Fruit fly (Drosophila melanogaster) whole organism, embryonic: ENCODE data around the gene CheB38b.

Experiments
- Adf1 ChIP-seq: fragments of 200-800 bp; sonication (Bioruptor generic); IDR thresholded peaks from 2 replicates; pipeline ENCODE4 v1.3.6; 2022; ENCODE audit warnings: missing biosample characterization, missing genetic modification characterization
- CG11085 ChIP-seq: fragments of 200-800 bp; sonication (Bioruptor generic); IDR thresholded peaks from 2 replicates; pipeline ENCODE4 v1.3.6; 2022; ENCODE audit warnings: missing biosample characterization, missing genetic modification characterization
- CG12219 ChIP-seq: fragments of 200-800 bp; sonication (Bioruptor generic); optimal IDR thresholded peaks from 3 replicates; lab custom pipeline; 2018; ENCODE audit warnings: missing biosample characterization, mild to moderate bottlenecking, missing genetic modification characterization
- CG1233 ChIP-seq: fragments of 200-800 bp; sonication (Bioruptor generic); optimal IDR thresholded peaks from 4 replicates; lab custom pipeline; 2018; ENCODE audit warnings: missing biosample characterization, mild to moderate bottlenecking, missing genetic modification characterization
- CG12942 ChIP-seq: fragments of 200-800 bp; sonication (Bioruptor generic); optimal IDR thresholded peaks from 3 replicates; lab custom pipeline; 2016; ENCODE audit warnings: missing biosample characterization, missing genetic modification characterization
- CG13287 ChIP-seq: fragments of 200-800 bp; sonication (Bioruptor generic); IDR thresholded peaks from 2 replicates; pipeline ENCODE4 v1.3.6; 2022; ENCODE audit warnings: missing biosample characterization, missing genetic modification characterization; ENCODE audit not compliant: partially characterized antibody
- CG13296 ChIP-seq: fragments of 200-800 bp; sonication (Bioruptor generic); optimal IDR thresholded peaks from 3 replicates; lab custom pipeline; 2018; ENCODE audit warnings: missing biosample characterization, mild to moderate bottlenecking, missing genetic modification characterization
- CG14014 ChIP-seq: fragments of 200-800 bp; sonication (Bioruptor generic); IDR thresholded peaks from 2 replicates; pipeline ENCODE4 v1.3.6; 2022; ENCODE audit warnings: missing biosample characterization, missing genetic modification characterization
- CG1529 ChIP-seq: fragments of 200-800 bp; sonication (Bioruptor generic); optimal IDR thresholded peaks from 3 replicates; lab custom pipeline; 2018; ENCODE audit warnings: missing biosample characterization, missing genetic modification characterization
- CG15696 ChIP-seq: fragments of 200-800 bp; sonication (Bioruptor generic); optimal IDR thresholded peaks from 2 replicates; lab custom pipeline; 2019; ENCODE audit warnings: missing biosample characterization, mild to moderate bottlenecking, missing genetic modification characterization, moderate library complexity
- CG17186 ChIP-seq: fragments of 200-800 bp; sonication (Bioruptor generic); optimal IDR thresholded peaks from 3 replicates; lab custom pipeline; 2017; ENCODE audit warnings: missing biosample characterization, missing genetic modification reagents, missing genetic modification characterization
- CG17612 ChIP-seq: fragments of 200-800 bp; sonication (Bioruptor generic); IDR thresholded peaks from 2 replicates; pipeline ENCODE4 v1.3.6; 2022; ENCODE audit warnings: missing biosample characterization, missing genetic modification characterization
- CG17912 ChIP-seq: fragments of 200-800 bp; sonication (Bioruptor generic); optimal IDR thresholded peaks from 2 replicates; lab custom pipeline; 2018; ENCODE audit warnings: missing biosample characterization, mild to moderate bottlenecking, missing genetic modification characterization
- CG18011 ChIP-seq: fragments of 200-800 bp; sonication (Bioruptor generic); optimal IDR thresholded peaks from 2 replicates; lab custom pipeline; 2017; ENCODE audit warnings: missing biosample characterization, missing genetic modification characterization, mild to moderate bottlenecking, moderate library complexity, missing genotype
- CG32772 ChIP-seq: fragments of 200-800 bp; sonication (Bioruptor generic); IDR thresholded peaks from 2 replicates; pipeline ENCODE4 v1.3.6; 2022; ENCODE audit warnings: missing biosample characterization, missing genetic modification characterization
- CG8765 ChIP-seq: fragments of 200-800 bp; sonication (Bioruptor generic); IDR thresholded peaks from 2 replicates; pipeline ENCODE4 v1.3.6; 2022; ENCODE audit warnings: missing biosample characterization, missing genetic modification characterization
- CG8944 ChIP-seq: fragments of 200-800 bp; sonication (Bioruptor generic); optimal IDR thresholded peaks from 3 replicates; lab custom pipeline; 2016; ENCODE audit warnings: missing biosample characterization, missing genetic modification characterization
- Dek ChIP-seq: fragments of 200-800 bp; sonication (Bioruptor generic); optimal IDR thresholded peaks from 3 replicates; lab custom pipeline; 2019; ENCODE audit warnings: missing biosample characterization, mild to moderate bottlenecking, missing genetic modification characterization, moderate library complexity
- Doc3 ChIP-seq: fragments of 200-800 bp; sonication (Bioruptor generic); IDR thresholded peaks from 3 replicates; pipeline ENCODE4 v1.3.6; 2022; ENCODE audit warnings: missing biosample characterization, missing genetic modification characterization; ENCODE audit not compliant: partially characterized antibody
- Fer3 ChIP-seq: fragments of 200-800 bp; sonication (Bioruptor generic); optimal IDR thresholded peaks from 2 replicates; lab custom pipeline; 2018; ENCODE audit warnings: missing biosample characterization, mild to moderate bottlenecking, missing genetic modification characterization, moderate library complexity
- GATAe ChIP-seq: fragments of 200-800 bp; sonication (Bioruptor generic); conservative IDR thresholded peaks from 2 replicates; pipeline ENCODE4 v1.3.6; 2022; ENCODE audit warnings: missing biosample characterization, missing genetic modification characterization
- HLH4C ChIP-seq: fragments of 200-800 bp; sonication (Bioruptor generic); IDR thresholded peaks from 3 replicates; pipeline ENCODE4 v1.3.6; 2022; ENCODE audit warnings: missing biosample characterization, missing genetic modification characterization; ENCODE audit not compliant: partially characterized antibody
- HmgD ChIP-seq: fragments of 200-800 bp; sonication (Bioruptor generic); optimal IDR thresholded peaks from 3 replicates; lab custom pipeline; 2016; ENCODE audit warnings: missing biosample characterization, missing genetic modification characterization
- Hr3 ChIP-seq: fragments of 200-800 bp; sonication (Bioruptor generic); optimal IDR thresholded peaks from 3 replicates; lab custom pipeline; 2016; ENCODE audit warnings: missing biosample characterization, missing genetic modification characterization
- Med ChIP-seq: fragments of 200-800 bp; sonication (Bioruptor generic); peaks from one replicate; lab custom pipeline; 2016; ENCODE audit warnings: missing biosample characterization, missing genetic modification characterization, mild to moderate bottlenecking, inconsistent platforms, moderate library complexity
- Meics ChIP-seq: fragments of 200-800 bp; sonication (Bioruptor generic); optimal IDR thresholded peaks from 2 replicates; lab custom pipeline; 2017; ENCODE audit warnings: missing biosample characterization, mild to moderate bottlenecking, missing genetic modification characterization
- Ptx1 ChIP-seq: fragments of 200-800 bp; sonication (Bioruptor generic); IDR thresholded peaks from 2 replicates; pipeline ENCODE4 v1.3.6; 2022; ENCODE audit warnings: missing biosample characterization, missing genetic modification characterization
- Trl ChIP-seq, 3 experiments: fragments of >200 bp in 2 of 3; fragments of 200-800 bp in 1 of 3; sonication (Bioruptor generic) in 1 of 3; optimal IDR thresholded peaks; 2 replicates in 1 of 3; 3 replicates in 2 of 3; lab custom pipeline; 2016 to 2017; ENCODE audit warnings: missing biosample characterization in 1 of 3, missing genetic modification characterization in 1 of 3
- Xbp1 ChIP-seq: fragments of 200-800 bp; sonication (Bioruptor generic); optimal IDR thresholded peaks from 3 replicates; lab custom pipeline; 2016; ENCODE audit warnings: missing biosample characterization, mild to moderate bottlenecking, missing genetic modification characterization
- bcd ChIP-seq: fragments of 200-800 bp; sonication (Bioruptor generic); optimal IDR thresholded peaks from 2 replicates; lab custom pipeline; 2017; ENCODE audit warnings: missing biosample characterization, mild to moderate bottlenecking, missing genetic modification characterization
- bsh ChIP-seq, 2 experiments: fragments of 200-800 bp; sonication (Bioruptor generic); optimal IDR thresholded peaks; 2 replicates each; lab custom pipeline; 2017 to 2018; ENCODE audit warnings: mild to moderate bottlenecking in 2 of 2, missing biosample characterization in 2 of 2, missing genetic modification characterization in 2 of 2, moderate library complexity in 1 of 2
- chn ChIP-seq: fragments of 200-800 bp; sonication (Bioruptor generic); optimal IDR thresholded peaks from 2 replicates; lab custom pipeline; 2016; ENCODE audit warnings: missing biosample characterization, missing genetic modification characterization
- croc ChIP-seq: fragments of 200-800 bp; sonication (Bioruptor generic); conservative IDR thresholded peaks from 3 replicates; pipeline ENCODE4 v1.3.6; 2022; ENCODE audit warnings: missing biosample characterization, missing genetic modification characterization
- fd102C ChIP-seq: fragments of 200-800 bp; sonication (Bioruptor generic); optimal IDR thresholded peaks from 2 replicates; lab custom pipeline; 2018; ENCODE audit warnings: missing biosample characterization, mild to moderate bottlenecking, missing genetic modification characterization, moderate library complexity
- fd96Cb ChIP-seq: fragments of 200-800 bp; sonication (Bioruptor generic); optimal IDR thresholded peaks from 2 replicates; lab custom pipeline; 2018; ENCODE audit warnings: missing biosample characterization, mild to moderate bottlenecking, missing genetic modification characterization, moderate library complexity
- gsb-n ChIP-seq: fragments of 200-800 bp; sonication (Bioruptor generic); optimal IDR thresholded peaks from 3 replicates; lab custom pipeline; 2018; ENCODE audit warnings: missing biosample characterization, mild to moderate bottlenecking, missing genetic modification characterization
- jigr1 ChIP-seq: fragments of 200-800 bp; sonication (Bioruptor generic); IDR thresholded peaks from 3 replicates; pipeline ENCODE4 v1.3.6; 2022; ENCODE audit warnings: missing biosample characterization, missing genetic modification characterization
- lov ChIP-seq, 2 experiments: fragments of 200-800 bp in 1 of 2; fragments of >200 bp in 1 of 2; sonication (Bioruptor generic) in 1 of 2; IDR thresholded peaks in 1 of 2; optimal IDR thresholded peaks in 1 of 2; 2 replicates in 1 of 2; 3 replicates in 1 of 2; pipeline versions ENCODE4 v1.3.6 to Lab custom; 2017 to 2022; ENCODE audit warnings: missing biosample characterization in 1 of 2, missing genetic modification characterization in 1 of 2
- maf-S ChIP-seq: fragments of 200-800 bp; sonication (Bioruptor generic); optimal IDR thresholded peaks from 2 replicates; lab custom pipeline; 2016; ENCODE audit warnings: missing biosample characterization, missing genetic modification characterization
- mirr ChIP-seq: fragments of 200-800 bp; sonication (Bioruptor generic); optimal IDR thresholded peaks from 3 replicates; lab custom pipeline; 2018; ENCODE audit warnings: missing biosample characterization, mild to moderate bottlenecking, missing genetic modification characterization
- pum ChIP-seq: fragments of 200-800 bp; sonication (Bioruptor generic); optimal IDR thresholded peaks from 2 replicates; lab custom pipeline; 2016; ENCODE audit warnings: missing biosample characterization, missing genetic modification characterization
- sima ChIP-seq: fragments of 200-800 bp; sonication (Bioruptor generic); optimal IDR thresholded peaks from 2 replicates; lab custom pipeline; 2016; ENCODE audit warnings: missing biosample characterization, missing genetic modification characterization
- slou ChIP-seq: fragments of 200-800 bp; sonication (Bioruptor generic); optimal IDR thresholded peaks from 3 replicates; lab custom pipeline; 2016; ENCODE audit warnings: missing biosample characterization, missing genetic modification characterization
- so ChIP-seq: fragments of 200-800 bp; sonication (Bioruptor generic); IDR thresholded peaks from 3 replicates; pipeline ENCODE4 v1.3.6; 2022; ENCODE audit warnings: missing biosample characterization, missing genetic modification characterization
- tx ChIP-seq: fragments of 200-800 bp; sonication (Bioruptor generic); optimal IDR thresholded peaks from 2 replicates; lab custom pipeline; 2016; ENCODE audit warnings: missing biosample characterization, missing genetic modification characterization
- wor ChIP-seq: fragments of 200-800 bp; sonication (Bioruptor generic); IDR thresholded peaks from 2 replicates; pipeline ENCODE4 v1.3.6; 2022; ENCODE audit warnings: missing biosample characterization, missing genetic modification characterization
- zfh2 ChIP-seq: fragments of 200-800 bp; sonication (Bioruptor generic); optimal IDR thresholded peaks from 2 replicates; lab custom pipeline; 2016; ENCODE audit warnings: missing biosample characterization, missing genetic modification characterization

CheB38b gene

dm6 chr2L:20799991-20800897, 16.8 kb downstream of the CheB38b start (continued):
- TF ChIP-seq CG13287 (no peak), CG17912 (GFP tag; lab: Kevin White, UChicago) (no peak), Doc3 (GFP tag; lab: Robert Waterston, UW) (no peak), HLH4C (GFP tag; lab: Robert Waterston, UW) (no peak; the same call in 2 of the 3 replicates), CG18011 (peak; percentile 38), Trl (optimal IDR thresholded peaks at IDR 0.05; lab: Kevin White, UChicago) (peak; percentile 3 to 4), Trl (GFP tag; optimal IDR thresholded peaks at IDR 0.05; lab: Kevin White, UChicago) (peak; percentile 82), fd102C (peak; percentile 45), Hr3 (peak; percentile 60), maf-S (peak; percentile 76), CG17186 (GFP tag; lab: Kevin White, UChicago) (no peak), tx (GFP tag; lab: Kevin White, UChicago) (peak; percentile 70), lov (optimal IDR thresholded peaks at IDR 0.05; lab: Kevin White, UChicago) (no peak), lov (GFP tag; IDR thresholded peaks at IDR 0.05; lab: Robert Waterston, UW) (0 out of 3 replicates have a peak, but pooled peaks have one; percentile 51), CG14014 (GFP tag; lab: Robert Waterston, UW) (peak; percentile 82), croc (GFP tag; lab: Robert Waterston, UW) (peak; percentile 53), CG1529 (GFP tag; lab: Kevin White, UChicago) (peak; percentile 16), HmgD (GFP tag; lab: Kevin White, UChicago) (peak; percentile 14), so (GFP tag; lab: Robert Waterston, UW) (0 out of 3 replicates have a peak, but pooled peaks have one; percentile 70), zfh2 (GFP tag; lab: Kevin White, UChicago) (peak; percentile 84), Med (GFP tag; lab: Kevin White, UChicago) (peak; percentile 99), GATAe (GFP tag; lab: Robert Waterston, UW) (no peak), CG1233 (GFP tag; lab: Kevin White, UChicago) (peak; percentile 69), Meics (GFP tag; lab: Kevin White, UChicago) (peak; percentile 85), chn (GFP tag; lab: Kevin White, UChicago) (peak; percentile 52), Xbp1 (peak; percentile 70), Ptx1 (GFP tag; lab: Robert Waterston, UW) (peak; percentile 73), bcd (peak; percentile 72), slou (peak; percentile 47), CG8944 (GFP tag; lab: Kevin White, UChicago) (peak; percentile 63), Adf1 (GFP tag; lab: Robert Waterston, UW) (no peak), pum (GFP tag; lab: Kevin White, UChicago) (peak; percentile 61), Fer3 (tag; lab: Kevin White, UChicago) (peak; percentile 82), fd96Cb (tag; lab: Kevin White, UChicago) (peak; percentile 25), CG17612 (GFP tag; lab: Robert Waterston, UW) (0 out of 2 replicates have a peak, but pooled peaks have one; percentile 14), CG11085 (GFP tag; lab: Robert Waterston, UW) (peak; percentile 69), CG12942 (peak; percentile 24), CG15696 (tag; lab: Kevin White, UChicago) (peak; percentile 65), jigr1 (GFP tag; lab: Robert Waterston, UW) (no peak), bsh (GFP tag; optimal IDR thresholded peaks at IDR 0.05; lab: Kevin White, UChicago) (peak; percentile 63 to 72), mirr (GFP tag; lab: Kevin White, UChicago) (peak; percentile 35), CG8765 (GFP tag; lab: Robert Waterston, UW) (peak; percentile 83), wor (GFP tag; lab: Robert Waterston, UW) (0 out of 2 replicates have a peak, but pooled peaks have one; percentile 21), CG32772 (GFP tag; lab: Robert Waterston, UW) (peak; percentile 74), Dek (tag; lab: Kevin White, UChicago) (peak; percentile 80), CG13296 (GFP tag; lab: Kevin White, UChicago) (peak; percentile 78), CG12219 (GFP tag; lab: Kevin White, UChicago) (peak; percentile 75), sima (GFP tag; lab: Kevin White, UChicago) (peak; percentile 56), gsb-n (tag; lab: Kevin White, UChicago) (no peak)
